Worm (Caenorhabditis elegans): ENCODE results near the gene R04A9.6.
A peak's percentile ranks its signal among the peaks of the same experiment; 100 is the strongest.

R04A9.6 gene

ce11 chrX:380505-380904 is 16.9 kb upstream of the R04A9.6 start, which contains the start of gene R04A9.3:
Gene R04A9.3 (minus strand): TSS chrX:380605.
- TF ChIP-seq ceh-39 (tag; optimal IDR thresholded peaks at IDR 0.05), result no peak
- TF ChIP-seq drap-1 (GFP tag; optimal IDR thresholded peaks at IDR 0.05), result no peak
- TF ChIP-seq bed-3 (GFP tag; optimal IDR thresholded peaks at IDR 0.05), result no peak
- TF ChIP-seq elt-1 (tag; optimal IDR thresholded peaks at IDR 0.05; ENCODE audit: borderline replicate concordance, insufficient read depth), result no peak
- no peak for TF ChIP-seq snpc-4 (tag; optimal IDR thresholded peaks at IDR 0.05)
- TF ChIP-seq pha-4 (tag; optimal IDR thresholded peaks at IDR 0.05), result no peak
- no peak for TF ChIP-seq ztf-11 (tag; optimal IDR thresholded peaks at IDR 0.05)
- no peak for TF ChIP-seq ces-1 (GFP tag; optimal IDR thresholded peaks at IDR 0.05)
- TF ChIP-seq hlh-1 (tag; optimal IDR thresholded peaks at IDR 0.05), result no peak
- no peak for TF ChIP-seq nhr-28 (tag; optimal IDR thresholded peaks at IDR 0.05)
- TF ChIP-seq lin-32 (GFP tag; optimal IDR thresholded peaks at IDR 0.05), result no peak
- TF ChIP-seq cnd-1 (tag; optimal IDR thresholded peaks at IDR 0.05), result no peak
- no peak for TF ChIP-seq nhr-2 (tag; optimal IDR thresholded peaks at IDR 0.05)
- TF ChIP-seq ceh-83 (GFP tag; optimal IDR thresholded peaks at IDR 0.05), result no peak
- TF ChIP-seq lin-13 (tag; optimal IDR thresholded peaks at IDR 0.05), result no peak

DNA sequence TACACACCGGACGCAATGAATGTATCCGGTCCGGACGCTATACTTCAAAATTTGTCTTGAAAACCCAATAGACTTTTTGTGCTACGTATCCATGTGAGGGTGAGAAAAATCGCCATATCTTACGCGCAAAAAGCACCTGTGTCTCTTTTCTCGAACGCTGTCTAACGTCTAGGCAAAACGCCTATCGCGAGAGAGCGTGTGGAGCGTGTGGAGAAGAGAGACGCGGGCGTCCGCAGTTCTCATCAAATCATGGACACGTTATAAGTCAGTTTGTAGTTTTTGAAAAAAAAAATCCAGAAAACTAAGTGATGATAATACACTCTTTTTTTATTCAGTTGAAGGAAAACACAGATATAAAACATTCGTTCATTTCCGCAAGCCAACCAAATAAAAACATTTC is 16.3 kb upstream of the R04A9.6 start:
- TF ChIP-seq unc-62 (GFP tag; optimal IDR thresholded peaks at IDR 0.05) (no peak), pha-4 (tag; optimal IDR thresholded peaks at IDR 0.05) (no peak), snpc-4 (tag; optimal IDR thresholded peaks at IDR 0.05) (no peak), lsy-2 (tag; optimal IDR thresholded peaks at IDR 0.05) (no peak), unc-120 (tag; optimal IDR thresholded peaks at IDR 0.05; ENCODE audit: poor library complexity, severe bottlenecking) (no peak)

ce11 chrX:382692-383091 is 14.7 kb upstream of the R04A9.6 start, which contains the start of gene ife-2:
Gene ife-2 (minus strand): TSS chrX:382709.
- TF ChIP-seq flh-1 (GFP tag; optimal IDR thresholded peaks at IDR 0.05) (no peak), elt-3 (tag; optimal IDR thresholded peaks at IDR 0.05) (no peak), pha-4 (tag; optimal IDR thresholded peaks at IDR 0.05) (peak; percentile 14), nhr-28 (tag; optimal IDR thresholded peaks at IDR 0.05) (no peak), mep-1 (tag; optimal IDR thresholded peaks at IDR 0.05) (peak; percentile 81), nhr-76 (tag; optimal IDR thresholded peaks at IDR 0.05) (no peak), nhr-2 (tag; optimal IDR thresholded peaks at IDR 0.05) (no peak), lsy-2 (tag; optimal IDR thresholded peaks at IDR 0.05) (peak; percentile 49), hlh-1 (tag; optimal IDR thresholded peaks at IDR 0.05) (peak; percentile 31), lin-32 (GFP tag; optimal IDR thresholded peaks at IDR 0.05) (no peak), sem-2 (GFP tag; optimal IDR thresholded peaks at IDR 0.05) (no peak), drap-1 (GFP tag; optimal IDR thresholded peaks at IDR 0.05) (no peak), mab-5 (tag; optimal IDR thresholded peaks at IDR 0.05) (no peak), mls-2 (tag; optimal IDR thresholded peaks at IDR 0.05) (no peak), unc-120 (tag; optimal IDR thresholded peaks at IDR 0.05; ENCODE audit: poor library complexity, severe bottlenecking) (peak; percentile 55), snpc-4 (tag; optimal IDR thresholded peaks at IDR 0.05) (no peak), bed-3 (GFP tag; optimal IDR thresholded peaks at IDR 0.05) (no peak), unc-39 (tag; optimal IDR thresholded peaks at IDR 0.05) (no peak), nhr-237 (tag; optimal IDR thresholded peaks at IDR 0.05) (peak; percentile 20), cnd-1 (tag; optimal IDR thresholded peaks at IDR 0.05) (no peak), ceh-83 (GFP tag; optimal IDR thresholded peaks at IDR 0.05) (no peak), nhr-12 (tag; optimal IDR thresholded peaks at IDR 0.05) (no peak), zip-8 (tag; optimal IDR thresholded peaks at IDR 0.05) (no peak), unc-62 (GFP tag; optimal IDR thresholded peaks at IDR 0.05) (peak; percentile 27), tbx-8 (GFP tag; optimal IDR thresholded peaks at IDR 0.05) (peak; percentile 2), lin-13 (tag; optimal IDR thresholded peaks at IDR 0.05) (peak; percentile 45), ceh-39 (tag; optimal IDR thresholded peaks at IDR 0.05) (peak; percentile 87), ces-1 (GFP tag; optimal IDR thresholded peaks at IDR 0.05) (peak; percentile 6), elt-1 (tag; optimal IDR thresholded peaks at IDR 0.05; ENCODE audit: borderline replicate concordance, insufficient read depth) (no peak), ztf-11 (tag; optimal IDR thresholded peaks at IDR 0.05) (no peak), blmp-1 (tag; optimal IDR thresholded peaks at IDR 0.05) (no peak), ceh-43 (GFP tag; optimal IDR thresholded peaks at IDR 0.05) (no peak), ham-2 (GFP tag; optimal IDR thresholded peaks at IDR 0.05) (no peak), M03D4.4 (tag; optimal IDR thresholded peaks at IDR 0.05) (no peak), sptf-1 (tag; optimal IDR thresholded peaks at IDR 0.05) (no peak)

- TF ChIP-seq ces-1 (GFP tag; optimal IDR thresholded peaks at IDR 0.05) (peak; percentile 44), ztf-11 (tag; optimal IDR thresholded peaks at IDR 0.05) (no peak), nhr-28 (tag; optimal IDR thresholded peaks at IDR 0.05) (no peak)
Measured at ce11 chrX:388728-389127, 8.6 kb upstream of the R04A9.6 start, which contains the start of gene ceh-93. Gene ceh-93 (minus strand): TSS chrX:388797.
